Worm (Caenorhabditis elegans) whole organism, late embryonic: Measurements from ENCODE around the gene cab-1.
A peak's percentile ranks its signal among the peaks of the same experiment; 100 is the strongest.

Experiments used
- C08G9.2 ChIP-seq: sonication (generic microtip); optimal IDR thresholded peaks from 2 replicates; lab custom pipeline; 2016; ENCODE audit warnings: mild to moderate bottlenecking, missing genetic modification characterization, moderate library complexity, missing compliant biosample characterization
- C38D4.7 ChIP-seq: fragments of 200-800 bp; sonication (Bioruptor generic); optimal IDR thresholded peaks from 2 replicates; lab custom pipeline; 2018; ENCODE audit warnings: mild to moderate bottlenecking, missing genetic modification characterization, moderate library complexity, missing compliant biosample characterization
- F13H6.1 ChIP-seq: sonication (generic microtip); optimal IDR thresholded peaks from 2 replicates; lab custom pipeline; 2016; ENCODE audit warnings: missing genetic modification characterization, missing compliant biosample characterization
- K02D7.2 ChIP-seq: sonication (generic microtip); optimal IDR thresholded peaks from 2 replicates; lab custom pipeline; 2017; ENCODE audit warnings: mild to moderate bottlenecking, missing genetic modification characterization, missing compliant biosample characterization
- K09A11.1 ChIP-seq: sonication (generic microtip); optimal IDR thresholded peaks from 2 replicates; lab custom pipeline; 2017; ENCODE audit warnings: antibody characterized with exemption, mild to moderate bottlenecking, missing genetic modification characterization, missing compliant biosample characterization; ENCODE audit not compliant: insufficient read depth
- T23F11.4 ChIP-seq: fragments of 200-800 bp; sonication (Bioruptor generic); optimal IDR thresholded peaks from 2 replicates; lab custom pipeline; 2018; ENCODE audit warnings: mild to moderate bottlenecking, missing genetic modification characterization, missing compliant biosample characterization
- ahr-1 ChIP-seq: sonication (generic microtip); optimal IDR thresholded peaks from 2 replicates; lab custom pipeline; 2016; ENCODE audit warnings: missing genetic modification characterization, missing compliant biosample characterization
- ama-1 ChIP-seq: fragments of 150-350 bp; optimal IDR thresholded peaks from 2 replicates; lab custom pipeline; 2014
- ceh-14 ChIP-seq: sonication (generic microtip); optimal IDR thresholded peaks from 2 replicates; lab custom pipeline; 2016; ENCODE audit warnings: missing genotype, missing genetic modification characterization, missing compliant biosample characterization
- ceh-18 ChIP-seq: sonication (generic microtip); optimal IDR thresholded peaks from 2 replicates; lab custom pipeline; 2016; ENCODE audit warnings: missing genetic modification characterization, missing compliant biosample characterization
- ceh-2 ChIP-seq: sonication (generic microtip); optimal IDR thresholded peaks from 2 replicates; lab custom pipeline; 2016; ENCODE audit warnings: missing genotype, missing genetic modification characterization, missing compliant biosample characterization
- ceh-24 ChIP-seq: sonication (generic microtip); optimal IDR thresholded peaks from 2 replicates; lab custom pipeline; 2016; ENCODE audit warnings: mild to moderate bottlenecking, missing genetic modification characterization, missing compliant biosample characterization
- ceh-31 ChIP-seq: sonication (generic microtip); optimal IDR thresholded peaks from 2 replicates; lab custom pipeline; 2016; ENCODE audit warnings: missing genetic modification characterization, missing compliant biosample characterization
- ceh-45 ChIP-seq: fragments of 200-800 bp; sonication (Bioruptor generic); IDR thresholded peaks from 2 replicates; pipeline ENCODE4 v1.3.6; 2022; ENCODE audit warnings: missing genetic modification reagents, missing genetic modification characterization, missing compliant biosample characterization
- ceh-9 ChIP-seq: sonication (generic microtip); optimal IDR thresholded peaks from 2 replicates; lab custom pipeline; 2016; ENCODE audit warnings: mild to moderate bottlenecking, missing genetic modification characterization, inconsistent platforms, missing compliant biosample characterization
- che-1 ChIP-seq: sonication (generic microtip); optimal IDR thresholded peaks from 2 replicates; lab custom pipeline; 2016; ENCODE audit warnings: mild to moderate bottlenecking, missing genetic modification characterization, missing compliant biosample characterization
- elt-2 ChIP-seq: sonication (generic microtip); optimal IDR thresholded peaks from 2 replicates; lab custom pipeline; 2016; ENCODE audit warnings: missing genetic modification reagents, missing genetic modification characterization, missing compliant biosample characterization
- fkh-10 ChIP-seq: fragments of 150-350 bp; optimal IDR thresholded peaks from 2 replicates; lab custom pipeline; 2014; ENCODE audit warnings: missing biosample characterization, missing genetic modification reagents, missing genetic modification characterization
- fkh-6 ChIP-seq: sonication (generic microtip); optimal IDR thresholded peaks from 2 replicates; lab custom pipeline; 2016; ENCODE audit warnings: missing genetic modification characterization, missing compliant biosample characterization
- hlh-13 ChIP-seq: fragments of 200-800 bp; sonication (Bioruptor generic); optimal IDR thresholded peaks from 2 replicates; lab custom pipeline; 2018; ENCODE audit warnings: mild to moderate bottlenecking, missing genetic modification characterization, missing compliant biosample characterization
- hlh-8 ChIP-seq: sonication (generic microtip); optimal IDR thresholded peaks from 2 replicates; lab custom pipeline; 2016; ENCODE audit warnings: missing genotype, missing genetic modification characterization, missing compliant biosample characterization
- lim-6 ChIP-seq: sonication (generic microtip); optimal IDR thresholded peaks from 2 replicates; lab custom pipeline; 2016; ENCODE audit warnings: missing genetic modification characterization, missing compliant biosample characterization
- mec-3 ChIP-seq: sonication (generic microtip); optimal IDR thresholded peaks from 2 replicates; lab custom pipeline; 2016; ENCODE audit warnings: borderline replicate concordance, missing genetic modification characterization, missing compliant biosample characterization
- nfya-1 ChIP-seq: sonication (generic microtip); optimal IDR thresholded peaks from 2 replicates; lab custom pipeline; 2017; ENCODE audit warnings: missing genetic modification characterization, mild to moderate bottlenecking, missing compliant biosample characterization, antibody characterized with exemption, moderate library complexity
- nhr-11 ChIP-seq: fragments of 150-350 bp; optimal IDR thresholded peaks from 2 replicates; lab custom pipeline; 2014; ENCODE audit warnings: missing biosample characterization, missing genetic modification characterization
- nhr-232 ChIP-seq: sonication (generic microtip); optimal IDR thresholded peaks from 2 replicates; lab custom pipeline; 2016; ENCODE audit warnings: missing genetic modification characterization, missing compliant biosample characterization
- npax-4 ChIP-seq: sonication (generic microtip); optimal IDR thresholded peaks from 2 replicates; lab custom pipeline; 2016; ENCODE audit warnings: missing genetic modification characterization, missing compliant biosample characterization
- odd-2 ChIP-seq: sonication (generic microtip); optimal IDR thresholded peaks from 2 replicates; lab custom pipeline; 2017; ENCODE audit warnings: antibody characterized with exemption, mild to moderate bottlenecking, missing genetic modification characterization, missing compliant biosample characterization
- pag-3 ChIP-seq: sonication (generic microtip); optimal IDR thresholded peaks from 2 replicates; lab custom pipeline; 2016; ENCODE audit warnings: missing compliant biosample characterization, missing genetic modification characterization, borderline replicate concordance
- pax-1 ChIP-seq: fragments of 150-350 bp; optimal IDR thresholded peaks from 2 replicates; lab custom pipeline; 2014; ENCODE audit warnings: missing biosample characterization, missing genetic modification characterization
- pha-2 ChIP-seq: sonication (generic microtip); optimal IDR thresholded peaks from 2 replicates; lab custom pipeline; 2017; ENCODE audit warnings: mild to moderate bottlenecking, missing genetic modification characterization, missing compliant biosample characterization
- pha-4 ChIP-seq: fragments of 150-350 bp; optimal IDR thresholded peaks from 2 replicates; lab custom pipeline; 2018; ENCODE audit warnings: missing biosample characterization, missing genetic modification reagents, missing genetic modification characterization
- pqm-1 ChIP-seq: sonication (generic microtip); optimal IDR thresholded peaks from 2 replicates; lab custom pipeline; 2016; ENCODE audit warnings: missing genetic modification characterization, missing compliant biosample characterization
- pros-1 ChIP-seq: fragments of 150-350 bp; optimal IDR thresholded peaks from 2 replicates; lab custom pipeline; 2014; ENCODE audit warnings: missing biosample characterization, missing genetic modification reagents, missing genetic modification characterization
- rnt-1 ChIP-seq: sonication (generic microtip); optimal IDR thresholded peaks from 2 replicates; lab custom pipeline; 2016; ENCODE audit warnings: missing genetic modification characterization, missing compliant biosample characterization
- sox-2 ChIP-seq: fragments of 200-800 bp; sonication (Bioruptor generic); IDR thresholded peaks from 2 replicates; pipeline ENCODE4 v1.3.6; 2022; ENCODE audit warnings: missing genetic modification reagents, missing genetic modification characterization, missing compliant biosample characterization
- sox-4 ChIP-seq: sonication (generic microtip); optimal IDR thresholded peaks from 2 replicates; lab custom pipeline; 2017; ENCODE audit warnings: mild to moderate bottlenecking, missing genetic modification characterization, inconsistent platforms, missing compliant biosample characterization
- tbx-2 ChIP-seq: sonication (generic microtip); optimal IDR thresholded peaks from 2 replicates; lab custom pipeline; 2016; ENCODE audit warnings: missing genetic modification characterization, missing compliant biosample characterization
- tbx-7 ChIP-seq: sonication (generic microtip); optimal IDR thresholded peaks from 2 replicates; lab custom pipeline; 2016; ENCODE audit warnings: missing genotype, missing genetic modification characterization, missing compliant biosample characterization
- ttx-3 ChIP-seq: sonication (generic microtip); optimal IDR thresholded peaks from 2 replicates; lab custom pipeline; 2016; ENCODE audit warnings: missing genetic modification reagents, missing genetic modification characterization, missing compliant biosample characterization
- unc-3 ChIP-seq, 2 experiments: fragments of 200-800 bp in 1 of 2; sonication (Bioruptor generic) in 1 of 2; sonication (generic microtip) in 1 of 2; conservative IDR thresholded peaks in 1 of 2; optimal IDR thresholded peaks in 1 of 2; 2 replicates each; pipeline versions ENCODE4 v1.3.6 to Lab custom; 2016 to 2022; ENCODE audit warnings: missing compliant biosample characterization in 2 of 2, missing genetic modification characterization in 2 of 2, missing genetic modification reagents in 1 of 2
- unc-55 ChIP-seq: sonication (generic microtip); optimal IDR thresholded peaks from 2 replicates; lab custom pipeline; 2017; ENCODE audit warnings: missing biosample characterization, missing genetic modification reagents, missing genetic modification characterization
- unc-86 ChIP-seq: sonication (generic microtip); optimal IDR thresholded peaks from 2 replicates; lab custom pipeline; 2016; ENCODE audit warnings: missing genetic modification characterization, missing compliant biosample characterization

Gene cab-1

DNA sequence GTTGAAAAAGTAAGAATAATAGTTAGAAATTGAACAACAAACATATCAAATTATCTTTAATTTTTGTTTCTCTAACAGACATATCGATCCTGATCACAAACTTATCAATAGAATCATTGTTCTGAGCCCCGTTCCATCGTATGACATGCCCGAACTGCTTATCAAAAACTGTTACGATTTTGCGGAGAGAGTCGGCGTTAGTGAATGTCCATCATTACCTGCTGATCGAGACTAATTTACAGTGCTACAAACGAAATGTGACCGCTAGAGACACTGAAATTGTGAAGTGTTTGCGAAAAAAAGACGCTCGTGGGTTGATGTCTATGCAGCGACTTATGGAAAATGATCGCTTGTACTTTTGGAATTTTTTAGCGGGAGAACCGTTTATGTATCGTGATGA lies 30.2 kb upstream of the cab-1 start:
- TF ChIP-seq mec-3 (no peak), pax-1 (tag; lab: Kevin White, UChicago) (no peak), pha-4 (no peak), sox-4 (tag; lab: Kevin White, UChicago) (no peak), ceh-31 (tag; lab: Kevin White, UChicago) (no peak), unc-55 (GFP tag; lab: Kevin White, UChicago) (no peak), fkh-6 (no peak), nhr-232 (tag; lab: Kevin White, UChicago) (no peak), pqm-1 (tag; lab: Kevin White, UChicago) (no peak), unc-86 (tag; lab: Kevin White, UChicago) (no peak), ceh-9 (tag; lab: Kevin White, UChicago) (no peak)
- TF ChIP-seq, all 69 proteins: peak for 0

DNA sequence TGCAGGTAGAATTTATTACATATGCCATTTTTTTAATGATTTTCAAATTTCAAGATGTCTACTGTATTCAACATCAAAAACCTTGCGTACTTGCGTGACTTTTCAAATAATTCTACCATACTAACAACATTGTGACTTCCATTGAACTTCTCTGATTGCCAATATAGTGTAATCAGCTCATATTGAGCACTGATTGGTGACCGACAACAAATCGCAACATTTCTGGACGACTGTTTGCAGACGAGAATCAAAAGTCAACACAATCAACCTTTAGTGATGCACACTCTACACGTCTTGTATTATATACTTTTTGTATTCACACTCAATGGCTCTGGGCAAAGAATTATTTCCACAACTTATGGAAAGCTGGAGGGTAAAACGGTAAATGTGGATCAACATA lies 28.8 kb upstream of the cab-1 start, which contains the start of gene cest-3:
cest-3 (plus strand) TSS at position 190 of the 400 bp plus-strand sequence.
- TF ChIP-seq pros-1 (no peak), C08G9.2 (tag; lab: Kevin White, UChicago) (no peak), rnt-1 (tag; lab: Kevin White, UChicago) (no peak), C38D4.7 (GFP tag; lab: Kevin White, UChicago) (no peak), pag-3 (tag; lab: Kevin White, UChicago) (no peak), ceh-45 (GFP tag; lab: Robert Waterston, UW) (no peak), hlh-13 (GFP tag; lab: Kevin White, UChicago) (no peak), K02D7.2 (tag; lab: Kevin White, UChicago) (no peak), F13H6.1 (no peak), K09A11.1 (no peak), pha-4 (no peak), mec-3 (no peak), ceh-31 (tag; lab: Kevin White, UChicago) (no peak), npax-4 (tag; lab: Kevin White, UChicago) (no peak), fkh-10 (GFP tag; lab: Kevin White, UChicago) (no peak), tbx-2 (no peak), odd-2 (no peak), nfya-1 (tag; lab: Kevin White, UChicago) (no peak)
- TF ChIP-seq, all 69 proteins: peak for 0

DNA sequence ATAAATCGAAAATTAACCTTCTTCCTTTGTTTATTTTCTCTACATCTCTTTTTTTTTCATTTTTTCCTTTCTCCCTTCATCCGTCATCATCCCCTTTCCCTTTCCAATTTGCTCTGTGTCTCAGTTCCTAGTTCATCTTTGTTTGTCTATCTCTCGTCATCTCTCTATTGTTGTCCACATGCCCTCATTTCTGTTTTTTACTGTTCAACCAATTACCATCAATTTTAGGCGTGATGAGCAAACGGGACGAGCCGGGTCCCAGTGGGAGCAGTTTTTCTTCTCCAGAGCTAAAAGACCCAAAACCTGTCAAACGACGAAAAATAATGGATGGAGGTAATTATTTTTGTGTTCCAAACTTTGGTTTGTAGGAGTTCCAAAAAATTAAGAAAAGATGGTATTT lies 22.7 kb upstream of the cab-1 start, which contains the start of gene C23H4.6:
C23H4.6 (plus strand) TSS at position 219 of the 400 bp plus-strand sequence.
- TF ChIP-seq ttx-3 (tag; lab: Kevin White, UChicago): no peak
- no peak for TF ChIP-seq lim-6 (tag; lab: Kevin White, UChicago)
- no peak for TF ChIP-seq npax-4 (tag; lab: Kevin White, UChicago)

DNA sequence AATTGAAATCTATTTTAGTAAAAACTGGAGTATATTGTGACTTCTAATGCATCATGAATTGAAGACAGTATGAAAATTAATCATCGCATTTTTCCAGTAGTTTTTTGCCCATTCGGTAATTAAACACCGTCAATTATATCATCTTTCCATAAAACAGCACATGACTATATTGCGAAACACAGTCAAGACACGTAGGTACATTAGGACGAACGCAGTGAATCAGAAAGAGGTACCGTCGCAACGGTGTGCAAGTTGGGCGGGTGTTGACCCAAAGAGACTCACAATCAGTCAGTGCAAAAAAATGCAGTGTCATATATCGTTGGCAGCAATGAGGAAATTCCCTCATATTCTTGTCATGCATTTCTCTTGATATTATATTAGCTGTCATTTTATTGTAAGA lies 21.7 kb upstream of the cab-1 start:
- no peak for TF ChIP-seq pha-4
- TF ChIP-seq ahr-1 (tag; lab: Kevin White, UChicago): no peak
- TF ChIP-seq ceh-24 (tag; lab: Kevin White, UChicago): no peak
- no peak for TF ChIP-seq ama-1
- no peak for TF ChIP-seq che-1

DNA sequence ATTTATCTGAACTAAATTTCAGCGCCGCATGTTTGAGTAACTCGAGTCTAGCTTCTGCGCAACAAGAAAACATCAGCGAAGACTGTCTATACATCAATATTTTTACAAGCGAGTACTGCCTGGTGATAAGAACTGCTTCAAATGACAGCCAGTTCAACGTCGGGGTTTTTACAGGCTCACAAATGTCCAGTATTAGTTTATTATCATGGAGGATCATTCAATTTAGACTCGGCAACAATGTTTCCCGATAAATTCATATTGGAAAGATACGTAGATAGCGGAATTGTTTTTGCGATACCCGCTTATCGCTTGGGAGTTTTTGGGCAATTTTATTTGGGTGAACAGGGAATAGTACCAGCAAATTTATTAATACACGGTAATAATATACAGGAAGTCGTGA lies 17.7 kb upstream of the cab-1 start:
- TF ChIP-seq elt-2 (tag; lab: Kevin White, UChicago) (peak; percentile 75), pag-3 (tag; lab: Kevin White, UChicago) (no peak)

DNA sequence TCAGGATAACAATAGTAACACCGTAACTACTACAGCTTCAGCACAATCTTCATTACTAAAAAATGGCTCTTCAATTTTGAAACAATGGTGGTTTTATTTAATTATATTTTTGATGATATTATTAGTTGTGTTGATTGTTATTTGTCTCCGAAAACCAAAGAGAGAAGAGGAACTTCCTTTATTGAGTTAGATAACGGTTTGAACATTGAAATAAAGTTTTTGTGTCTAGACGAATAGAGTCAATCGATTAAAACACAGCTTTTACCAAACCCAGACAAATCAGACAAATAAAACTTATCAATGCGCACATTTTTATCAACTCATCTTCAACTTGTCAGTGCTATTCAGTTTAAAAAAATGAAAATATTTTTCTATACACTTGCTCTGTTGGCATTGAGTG lies 16.9 kb upstream of the cab-1 start, which contains the start of gene cest-7:
cest-7 (plus strand) TSS at position 301 of the 400 bp plus-strand sequence.
- TF ChIP-seq hlh-8 (no peak), ceh-14 (tag; lab: Kevin White, UChicago) (no peak), C38D4.7 (GFP tag; lab: Kevin White, UChicago) (no peak), rnt-1 (tag; lab: Kevin White, UChicago) (no peak), unc-3 (GFP tag; conservative IDR thresholded peaks at IDR 0.05; lab: Robert Waterston, UW) (no peak), unc-3 (tag; optimal IDR thresholded peaks at IDR 0.05; lab: Kevin White, UChicago) (no peak), ceh-2 (tag; lab: Kevin White, UChicago) (no peak), pha-2 (no peak), ceh-45 (GFP tag; lab: Robert Waterston, UW) (no peak), nhr-11 (tag; lab: Kevin White, UChicago) (no peak), ceh-24 (tag; lab: Kevin White, UChicago) (no peak), T23F11.4 (GFP tag; lab: Kevin White, UChicago) (no peak), pqm-1 (tag; lab: Kevin White, UChicago) (no peak), ceh-18 (tag; lab: Kevin White, UChicago) (no peak), tbx-7 (tag; lab: Kevin White, UChicago) (no peak), sox-2 (GFP tag; lab: Robert Waterston, UW) (no peak)
